Worm (Caenorhabditis elegans) whole organism, late embryonic: ENCODE results near the gene Y51H4A.6.

Experiments used
- C08G9.2 ChIP-seq: sonication (generic microtip); optimal IDR thresholded peaks from 2 replicates; lab custom pipeline; 2016; ENCODE audit warnings: mild to moderate bottlenecking, missing genetic modification characterization, moderate library complexity, missing compliant biosample characterization
- C38D4.7 ChIP-seq: fragments of 200-800 bp; sonication (Bioruptor generic); optimal IDR thresholded peaks from 2 replicates; lab custom pipeline; 2018; ENCODE audit warnings: mild to moderate bottlenecking, missing genetic modification characterization, moderate library complexity, missing compliant biosample characterization
- K09A11.1 ChIP-seq: sonication (generic microtip); optimal IDR thresholded peaks from 2 replicates; lab custom pipeline; 2017; ENCODE audit warnings: antibody characterized with exemption, mild to moderate bottlenecking, missing genetic modification characterization, missing compliant biosample characterization; ENCODE audit not compliant: insufficient read depth
- T23F11.4 ChIP-seq: fragments of 200-800 bp; sonication (Bioruptor generic); optimal IDR thresholded peaks from 2 replicates; lab custom pipeline; 2018; ENCODE audit warnings: mild to moderate bottlenecking, missing genetic modification characterization, missing compliant biosample characterization
- Y22D7AL.16 ChIP-seq: sonication (generic microtip); optimal IDR thresholded peaks from 2 replicates; lab custom pipeline; 2016; ENCODE audit warnings: missing genetic modification characterization, missing compliant biosample characterization
- ahr-1 ChIP-seq: sonication (generic microtip); optimal IDR thresholded peaks from 2 replicates; lab custom pipeline; 2016; ENCODE audit warnings: missing genetic modification characterization, missing compliant biosample characterization
- ama-1 ChIP-seq: fragments of 150-350 bp; optimal IDR thresholded peaks from 2 replicates; lab custom pipeline; 2014
- ceh-18 ChIP-seq: sonication (generic microtip); optimal IDR thresholded peaks from 2 replicates; lab custom pipeline; 2016; ENCODE audit warnings: missing genetic modification characterization, missing compliant biosample characterization
- ceh-19 ChIP-seq: fragments of 200-800 bp; sonication (Bioruptor generic); optimal IDR thresholded peaks from 2 replicates; lab custom pipeline; 2018; ENCODE audit warnings: mild to moderate bottlenecking, missing genetic modification characterization, missing compliant biosample characterization
- ceh-2 ChIP-seq: sonication (generic microtip); optimal IDR thresholded peaks from 2 replicates; lab custom pipeline; 2016; ENCODE audit warnings: missing genotype, missing genetic modification characterization, missing compliant biosample characterization
- ceh-31 ChIP-seq: sonication (generic microtip); optimal IDR thresholded peaks from 2 replicates; lab custom pipeline; 2016; ENCODE audit warnings: missing genetic modification characterization, missing compliant biosample characterization
- ceh-34 ChIP-seq: sonication (generic microtip); optimal IDR thresholded peaks from 2 replicates; lab custom pipeline; 2016; ENCODE audit warnings: mild to moderate bottlenecking, missing genetic modification characterization, missing compliant biosample characterization
- ceh-45 ChIP-seq: fragments of 200-800 bp; sonication (Bioruptor generic); IDR thresholded peaks from 2 replicates; pipeline ENCODE4 v1.3.6; 2022; ENCODE audit warnings: missing genetic modification reagents, missing genetic modification characterization, missing compliant biosample characterization
- ceh-6 ChIP-seq: fragments of 200-800 bp; sonication (Bioruptor generic); optimal IDR thresholded peaks from 2 replicates; lab custom pipeline; 2018; ENCODE audit warnings: mild to moderate bottlenecking, missing genetic modification characterization, missing compliant biosample characterization
- ceh-9 ChIP-seq: sonication (generic microtip); optimal IDR thresholded peaks from 2 replicates; lab custom pipeline; 2016; ENCODE audit warnings: mild to moderate bottlenecking, missing genetic modification characterization, inconsistent platforms, missing compliant biosample characterization
- che-1 ChIP-seq: sonication (generic microtip); optimal IDR thresholded peaks from 2 replicates; lab custom pipeline; 2016; ENCODE audit warnings: mild to moderate bottlenecking, missing genetic modification characterization, missing compliant biosample characterization
- dmd-4 ChIP-seq: sonication (generic microtip); optimal IDR thresholded peaks from 2 replicates; lab custom pipeline; 2016; ENCODE audit warnings: borderline replicate concordance, missing genetic modification characterization, missing compliant biosample characterization
- elt-2 ChIP-seq: sonication (generic microtip); optimal IDR thresholded peaks from 2 replicates; lab custom pipeline; 2016; ENCODE audit warnings: missing genetic modification reagents, missing genetic modification characterization, missing compliant biosample characterization
- elt-4 ChIP-seq: sonication (generic microtip); optimal IDR thresholded peaks from 2 replicates; lab custom pipeline; 2016; ENCODE audit warnings: missing genetic modification characterization, missing compliant biosample characterization
- ets-4 ChIP-seq: sonication (generic microtip); optimal IDR thresholded peaks from 2 replicates; lab custom pipeline; 2016; ENCODE audit warnings: missing genetic modification characterization, missing compliant biosample characterization
- fkh-6 ChIP-seq: sonication (generic microtip); optimal IDR thresholded peaks from 2 replicates; lab custom pipeline; 2016; ENCODE audit warnings: missing genetic modification characterization, missing compliant biosample characterization
- gmeb-2 ChIP-seq: sonication (generic microtip); optimal IDR thresholded peaks from 2 replicates; lab custom pipeline; 2016; ENCODE audit warnings: missing genetic modification characterization, inconsistent platforms, missing compliant biosample characterization
- hlh-13 ChIP-seq: fragments of 200-800 bp; sonication (Bioruptor generic); optimal IDR thresholded peaks from 2 replicates; lab custom pipeline; 2018; ENCODE audit warnings: mild to moderate bottlenecking, missing genetic modification characterization, missing compliant biosample characterization
- hlh-30 ChIP-seq: sonication (generic microtip); optimal IDR thresholded peaks from 2 replicates; lab custom pipeline; 2017; ENCODE audit warnings: antibody characterized with exemption, missing genetic modification characterization, missing compliant biosample characterization; ENCODE audit not compliant: insufficient read depth
- hlh-8 ChIP-seq: sonication (generic microtip); optimal IDR thresholded peaks from 2 replicates; lab custom pipeline; 2016; ENCODE audit warnings: missing genotype, missing genetic modification characterization, missing compliant biosample characterization
- lim-6 ChIP-seq: sonication (generic microtip); optimal IDR thresholded peaks from 2 replicates; lab custom pipeline; 2016; ENCODE audit warnings: missing genetic modification characterization, missing compliant biosample characterization
- madf-2 ChIP-seq: sonication (generic microtip); optimal IDR thresholded peaks from 2 replicates; lab custom pipeline; 2017; ENCODE audit warnings: missing genetic modification characterization, missing compliant biosample characterization
- mec-3 ChIP-seq: sonication (generic microtip); optimal IDR thresholded peaks from 2 replicates; lab custom pipeline; 2016; ENCODE audit warnings: borderline replicate concordance, missing genetic modification characterization, missing compliant biosample characterization
- nfya-1 ChIP-seq: sonication (generic microtip); optimal IDR thresholded peaks from 2 replicates; lab custom pipeline; 2017; ENCODE audit warnings: missing genetic modification characterization, mild to moderate bottlenecking, missing compliant biosample characterization, antibody characterized with exemption, moderate library complexity
- nhr-11 ChIP-seq: fragments of 150-350 bp; optimal IDR thresholded peaks from 2 replicates; lab custom pipeline; 2014; ENCODE audit warnings: missing biosample characterization, missing genetic modification characterization
- nhr-232 ChIP-seq: sonication (generic microtip); optimal IDR thresholded peaks from 2 replicates; lab custom pipeline; 2016; ENCODE audit warnings: missing genetic modification characterization, missing compliant biosample characterization
- npax-4 ChIP-seq: sonication (generic microtip); optimal IDR thresholded peaks from 2 replicates; lab custom pipeline; 2016; ENCODE audit warnings: missing genetic modification characterization, missing compliant biosample characterization
- pat-9 ChIP-seq: fragments of 200-800 bp; sonication (Bioruptor generic); optimal IDR thresholded peaks from 2 replicates; lab custom pipeline; 2018; ENCODE audit warnings: mild to moderate bottlenecking, missing genetic modification characterization, moderate library complexity, missing compliant biosample characterization
- pax-1 ChIP-seq: fragments of 150-350 bp; optimal IDR thresholded peaks from 2 replicates; lab custom pipeline; 2014; ENCODE audit warnings: missing biosample characterization, missing genetic modification characterization
- pha-2 ChIP-seq: sonication (generic microtip); optimal IDR thresholded peaks from 2 replicates; lab custom pipeline; 2017; ENCODE audit warnings: mild to moderate bottlenecking, missing genetic modification characterization, missing compliant biosample characterization
- pros-1 ChIP-seq: fragments of 150-350 bp; optimal IDR thresholded peaks from 2 replicates; lab custom pipeline; 2014; ENCODE audit warnings: missing biosample characterization, missing genetic modification reagents, missing genetic modification characterization
- ref-2 ChIP-seq: sonication (generic microtip); optimal IDR thresholded peaks from 2 replicates; lab custom pipeline; 2016; ENCODE audit warnings: missing genetic modification characterization, missing compliant biosample characterization
- rnt-1 ChIP-seq: sonication (generic microtip); optimal IDR thresholded peaks from 2 replicates; lab custom pipeline; 2016; ENCODE audit warnings: missing genetic modification characterization, missing compliant biosample characterization
- sox-4 ChIP-seq: sonication (generic microtip); optimal IDR thresholded peaks from 2 replicates; lab custom pipeline; 2017; ENCODE audit warnings: mild to moderate bottlenecking, missing genetic modification characterization, inconsistent platforms, missing compliant biosample characterization
- syd-9 ChIP-seq: sonication (generic microtip); optimal IDR thresholded peaks from 2 replicates; lab custom pipeline; 2016; ENCODE audit warnings: mild to moderate bottlenecking, missing genetic modification characterization, moderate library complexity, missing compliant biosample characterization
- tbx-2 ChIP-seq: sonication (generic microtip); optimal IDR thresholded peaks from 2 replicates; lab custom pipeline; 2016; ENCODE audit warnings: missing genetic modification characterization, missing compliant biosample characterization
- tbx-7 ChIP-seq: sonication (generic microtip); optimal IDR thresholded peaks from 2 replicates; lab custom pipeline; 2016; ENCODE audit warnings: missing genotype, missing genetic modification characterization, missing compliant biosample characterization
- ttx-3 ChIP-seq: sonication (generic microtip); optimal IDR thresholded peaks from 2 replicates; lab custom pipeline; 2016; ENCODE audit warnings: missing genetic modification reagents, missing genetic modification characterization, missing compliant biosample characterization
- unc-3 ChIP-seq, 2 experiments: fragments of 200-800 bp in 1 of 2; sonication (Bioruptor generic) in 1 of 2; sonication (generic microtip) in 1 of 2; conservative IDR thresholded peaks in 1 of 2; optimal IDR thresholded peaks in 1 of 2; 2 replicates each; pipeline versions ENCODE4 v1.3.6 to Lab custom; 2016 to 2022; ENCODE audit warnings: missing compliant biosample characterization in 2 of 2, missing genetic modification characterization in 2 of 2, missing genetic modification reagents in 1 of 2
- unc-42 ChIP-seq: sonication (generic microtip); optimal IDR thresholded peaks from 2 replicates; lab custom pipeline; 2016; ENCODE audit warnings: missing genotype, missing genetic modification characterization, missing compliant biosample characterization
- unc-55 ChIP-seq: sonication (generic microtip); optimal IDR thresholded peaks from 2 replicates; lab custom pipeline; 2017; ENCODE audit warnings: missing biosample characterization, missing genetic modification reagents, missing genetic modification characterization
- unc-86 ChIP-seq: sonication (generic microtip); optimal IDR thresholded peaks from 2 replicates; lab custom pipeline; 2016; ENCODE audit warnings: missing genetic modification characterization, missing compliant biosample characterization
- zip-5 ChIP-seq: sonication (generic microtip); optimal IDR thresholded peaks from 2 replicates; lab custom pipeline; 2016; ENCODE audit warnings: missing genetic modification characterization, missing compliant biosample characterization

Gene Y51H4A.6

DNA sequence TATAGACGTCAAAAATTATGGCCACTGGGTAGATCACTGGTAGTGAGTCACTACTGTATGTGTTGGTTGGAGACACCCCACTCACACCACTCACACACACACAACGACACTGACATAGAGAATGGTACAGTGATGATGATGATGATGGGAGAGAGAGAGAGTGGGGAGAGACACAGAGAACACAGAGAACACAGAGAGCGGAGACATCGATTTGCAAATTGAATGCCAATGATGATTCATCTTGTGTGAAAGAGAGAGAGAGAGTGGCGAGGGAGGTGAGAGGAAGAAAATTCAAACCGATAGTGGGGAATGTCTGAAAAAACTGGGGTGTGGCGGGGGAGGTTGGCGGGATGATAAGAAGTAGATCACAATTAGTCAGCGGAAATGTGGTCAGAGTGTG lies 43.5 kb upstream of the Y51H4A.6 start (continued):
- TF ChIP-seq ceh-2 (tag; lab: Kevin White, UChicago) (no peak), C08G9.2 (tag; lab: Kevin White, UChicago) (no peak), npax-4 (tag; lab: Kevin White, UChicago) (no peak), ttx-3 (tag; lab: Kevin White, UChicago) (no peak), unc-42 (tag; lab: Kevin White, UChicago) (no peak), ets-4 (tag; lab: Kevin White, UChicago) (no peak), unc-86 (tag; lab: Kevin White, UChicago) (no peak), lim-6 (no peak), syd-9 (tag; lab: Kevin White, UChicago) (no peak), unc-55 (GFP tag; lab: Kevin White, UChicago) (peak; percentile 38), rnt-1 (tag; lab: Kevin White, UChicago) (no peak), zip-5 (tag; lab: Kevin White, UChicago) (no peak), unc-3 (GFP tag; conservative IDR thresholded peaks at IDR 0.05; lab: Robert Waterston, UW) (no peak), unc-3 (tag; optimal IDR thresholded peaks at IDR 0.05; lab: Kevin White, UChicago) (no peak), K09A11.1 (tag; lab: Kevin White, UChicago) (no peak), nhr-11 (tag; lab: Kevin White, UChicago) (no peak), pat-9 (tag; lab: Kevin White, UChicago) (no peak), dmd-4 (no peak), che-1 (no peak), mec-3 (tag; lab: Kevin White, UChicago) (no peak), ceh-9 (no peak), ref-2 (tag; lab: Kevin White, UChicago) (no peak), nfya-1 (tag; lab: Kevin White, UChicago) (peak; percentile 62), pha-2 (no peak), fkh-6 (no peak), ceh-19 (GFP tag; lab: Kevin White, UChicago) (no peak), ceh-45 (GFP tag; lab: Robert Waterston, UW) (no peak), gmeb-2 (no peak), ceh-31 (tag; lab: Kevin White, UChicago) (peak; percentile 17), elt-4 (no peak), pax-1 (tag; lab: Kevin White, UChicago) (no peak), ceh-18 (peak; percentile 3)
- TF ChIP-seq, all 69 proteins: peak for 10

ce11 chrIV:16491411-16492036 lies 41.9 kb upstream of the Y51H4A.6 start:
- TF ChIP-seq madf-2 (tag; lab: Kevin White, UChicago) (peak; percentile 48), elt-2 (tag; lab: Kevin White, UChicago) (peak; percentile 49), C38D4.7 (peak; percentile 29), unc-55 (GFP tag; lab: Kevin White, UChicago) (peak; percentile 43), ceh-31 (tag; lab: Kevin White, UChicago) (peak; percentile 60), tbx-2 (tag; lab: Kevin White, UChicago) (peak; percentile 75), hlh-30 (tag; lab: Kevin White, UChicago) (peak; percentile 35), elt-4 (no peak), ceh-19 (GFP tag; lab: Kevin White, UChicago) (peak; percentile 8), sox-4 (tag; lab: Kevin White, UChicago) (no peak), pros-1 (tag; lab: Kevin White, UChicago) (peak; percentile 42), nhr-232 (no peak), ceh-18 (peak; percentile 72), ama-1 (lab: Kevin White, UChicago) (no peak), hlh-8 (tag; lab: Kevin White, UChicago) (peak; percentile 50), T23F11.4 (GFP tag; lab: Kevin White, UChicago) (peak; percentile 61), gmeb-2 (peak; percentile 30), tbx-7 (peak; percentile 5), syd-9 (tag; lab: Kevin White, UChicago) (no peak), K09A11.1 (tag; lab: Kevin White, UChicago) (peak; percentile 9), Y22D7AL.16 (tag; lab: Kevin White, UChicago) (peak; percentile 11), ahr-1 (tag; lab: Kevin White, UChicago) (no peak), nfya-1 (tag; lab: Kevin White, UChicago) (peak; percentile 81), ceh-34 (tag; lab: Kevin White, UChicago) (peak; percentile 46), ref-2 (tag; lab: Kevin White, UChicago) (peak; percentile 78), unc-42 (tag; lab: Kevin White, UChicago) (peak; percentile 57), ceh-6 (GFP tag; lab: Kevin White, UChicago) (no peak), hlh-13 (GFP tag; lab: Kevin White, UChicago) (no peak), ttx-3 (tag; lab: Kevin White, UChicago) (no peak), ceh-2 (tag; lab: Kevin White, UChicago) (peak; percentile 12), unc-3 (GFP tag; conservative IDR thresholded peaks at IDR 0.05; lab: Robert Waterston, UW) (no peak), unc-3 (tag; optimal IDR thresholded peaks at IDR 0.05; lab: Kevin White, UChicago) (peak; percentile 26)
